Fruit fly (Drosophila melanogaster) whole organism, embryonic: Measurements from ENCODE around the gene RpL8.

ENCODE experiments used
- ATbp ChIP-seq: fragments of 200-800 bp; sonication (Bioruptor generic); optimal IDR thresholded peaks from 2 replicates; lab custom pipeline; 2017; ENCODE audit warnings: missing biosample characterization, mild to moderate bottlenecking, missing genetic modification characterization, missing genetic modification reagents
- B-H1 ChIP-seq: fragments of 200-800 bp; sonication (Bioruptor generic); IDR thresholded peaks from 3 replicates; pipeline ENCODE4 v1.3.6; 2022; ENCODE audit warnings: missing biosample characterization, missing genetic modification characterization
- B-H2 ChIP-seq: fragments of 200-800 bp; sonication (Bioruptor generic); optimal IDR thresholded peaks from 2 replicates; lab custom pipeline; 2018; ENCODE audit warnings: missing biosample characterization, mild to moderate bottlenecking, missing genetic modification characterization
- Bdp1 ChIP-seq: fragments of 200-800 bp; sonication (Bioruptor generic); optimal IDR thresholded peaks from 3 replicates; lab custom pipeline; 2016; ENCODE audit warnings: missing biosample characterization, missing genetic modification characterization
- CG10565 ChIP-seq: fragments of 200-800 bp; sonication (Bioruptor generic); optimal IDR thresholded peaks from 3 replicates; lab custom pipeline; 2016; ENCODE audit warnings: missing biosample characterization, mild to moderate bottlenecking, missing genetic modification characterization
- CG11456 ChIP-seq: fragments of 200-800 bp; sonication (Bioruptor generic); IDR thresholded peaks from 3 replicates; pipeline ENCODE4 v1.3.6; 2022; ENCODE audit warnings: missing biosample characterization, missing genetic modification characterization
- CG12391 ChIP-seq: fragments of 200-800 bp; sonication (Bioruptor generic); optimal IDR thresholded peaks from 3 replicates; lab custom pipeline; 2018; ENCODE audit warnings: missing biosample characterization, mild to moderate bottlenecking, missing genetic modification characterization, moderate library complexity
- CG14050 ChIP-seq: fragments of 200-800 bp; sonication (Bioruptor generic); IDR thresholded peaks from 3 replicates; pipeline ENCODE4 v1.3.6; 2022; ENCODE audit warnings: missing biosample characterization, missing genetic modification characterization
- CG15514 ChIP-seq: fragments of 200-800 bp; sonication (Bioruptor generic); optimal IDR thresholded peaks from 3 replicates; lab custom pipeline; 2017; ENCODE audit warnings: missing biosample characterization, missing genetic modification characterization, mild to moderate bottlenecking, moderate library complexity, missing genetic modification reagents
- CG16779 ChIP-seq: fragments of 200-800 bp; sonication (Bioruptor generic); IDR thresholded peaks from 2 replicates; pipeline ENCODE4 v1.3.6; 2022; ENCODE audit warnings: missing biosample characterization, missing genetic modification characterization
- CG18599 ChIP-seq: fragments of 200-800 bp; sonication (Bioruptor generic); optimal IDR thresholded peaks from 3 replicates; lab custom pipeline; 2017; ENCODE audit warnings: missing biosample characterization, missing genetic modification characterization, mild to moderate bottlenecking, moderate library complexity, missing genetic modification reagents
- CG32772 ChIP-seq: fragments of 200-800 bp; sonication (Bioruptor generic); IDR thresholded peaks from 2 replicates; pipeline ENCODE4 v1.3.6; 2022; ENCODE audit warnings: missing biosample characterization, missing genetic modification characterization
- CG33213 ChIP-seq: fragments of 200-800 bp; sonication (Bioruptor generic); optimal IDR thresholded peaks from 3 replicates; lab custom pipeline; 2016; ENCODE audit warnings: missing biosample characterization, missing genetic modification characterization
- CG7745 ChIP-seq: fragments of 200-800 bp; sonication (Bioruptor generic); optimal IDR thresholded peaks from 2 replicates; lab custom pipeline; 2018; ENCODE audit warnings: missing biosample characterization, mild to moderate bottlenecking, missing genetic modification characterization, moderate library complexity
- CG8765 ChIP-seq: fragments of 200-800 bp; sonication (Bioruptor generic); IDR thresholded peaks from 2 replicates; pipeline ENCODE4 v1.3.6; 2022; ENCODE audit warnings: missing biosample characterization, missing genetic modification characterization
- CTCF ChIP-seq: fragments of 200-800 bp; sonication (Bioruptor generic); optimal IDR thresholded peaks from 2 replicates; lab custom pipeline; 2017; ENCODE audit warnings: missing biosample characterization, mild to moderate bottlenecking, missing genetic modification characterization, moderate library complexity
- Dip3 ChIP-seq: fragments of 200-800 bp; sonication (Bioruptor generic); optimal IDR thresholded peaks from 3 replicates; lab custom pipeline; 2016; ENCODE audit warnings: missing biosample characterization, missing genetic modification characterization
- Dref ChIP-seq: fragments of 200-800 bp; sonication (Bioruptor generic); IDR thresholded peaks from 2 replicates; pipeline ENCODE4 v1.3.6; 2022; ENCODE audit warnings: missing biosample characterization, missing genetic modification characterization
- Hr51 ChIP-seq, 2 experiments: fragments of 200-800 bp; sonication (Bioruptor generic); optimal IDR thresholded peaks; 2 replicates in 1 of 2; 3 replicates in 1 of 2; lab custom pipeline; 2016 to 2018; ENCODE audit warnings: missing biosample characterization in 2 of 2, missing genetic modification characterization in 2 of 2, mild to moderate bottlenecking in 1 of 2, moderate library complexity in 1 of 2
- Mes4 ChIP-seq: fragments of 200-800 bp; sonication (Bioruptor generic); optimal IDR thresholded peaks from 2 replicates; lab custom pipeline; 2016; ENCODE audit warnings: missing biosample characterization, missing genetic modification characterization
- Myb ChIP-seq: fragments of 200-800 bp; sonication (Bioruptor generic); optimal IDR thresholded peaks from 2 replicates; lab custom pipeline; 2016; ENCODE audit warnings: missing biosample characterization, missing genetic modification characterization
- NC2α ChIP-seq: fragments of 200-800 bp; sonication (Bioruptor generic); optimal IDR thresholded peaks from 2 replicates; lab custom pipeline; 2016; ENCODE audit warnings: missing biosample characterization, missing genetic modification characterization
- Pdp1 ChIP-seq, 2 experiments: fragments of 200-800 bp; sonication (Bioruptor generic); optimal IDR thresholded peaks; 3 replicates each; lab custom pipeline; 2016; ENCODE audit warnings: missing biosample characterization in 2 of 2, missing genetic modification characterization in 2 of 2, mild to moderate bottlenecking in 1 of 2, moderate library complexity in 1 of 2
- Rfx ChIP-seq: fragments of 200-800 bp; sonication (Bioruptor generic); IDR thresholded peaks from 2 replicates; pipeline ENCODE4 v1.3.6; 2022; ENCODE audit warnings: missing biosample characterization, missing genetic modification characterization
- Scr ChIP-seq: fragments of 200-800 bp; sonication (Bioruptor generic); IDR thresholded peaks from 2 replicates; pipeline ENCODE4 v1.3.6; 2022; ENCODE audit warnings: missing biosample characterization, missing genetic modification characterization; ENCODE audit not compliant: partially characterized antibody
- TFAM ChIP-seq: fragments of 200-800 bp; sonication (Bioruptor generic); optimal IDR thresholded peaks from 2 replicates; lab custom pipeline; 2017; ENCODE audit warnings: missing biosample characterization, missing genetic modification characterization, inconsistent platforms
- Vsx1 ChIP-seq: fragments of 200-800 bp; sonication (Bioruptor generic); optimal IDR thresholded peaks from 2 replicates; lab custom pipeline; 2017; ENCODE audit warnings: missing biosample characterization, mild to moderate bottlenecking, missing genetic modification characterization, missing genetic modification reagents
- Xrp1 ChIP-seq: fragments of 200-800 bp; sonication (Bioruptor generic); IDR thresholded peaks from 2 replicates; pipeline ENCODE4 v1.3.6; 2022; ENCODE audit warnings: missing biosample characterization, missing genetic modification characterization
- ac ChIP-seq: fragments of 200-800 bp; sonication (Bioruptor generic); optimal IDR thresholded peaks from 3 replicates; lab custom pipeline; 2017; ENCODE audit warnings: missing biosample characterization, mild to moderate bottlenecking, missing genetic modification characterization
- ara ChIP-seq: fragments of 200-800 bp; sonication (Bioruptor generic); IDR thresholded peaks from 2 replicates; pipeline ENCODE4 v1.3.6; 2022; ENCODE audit warnings: missing biosample characterization, missing genetic modification characterization
- bcd ChIP-seq: fragments of 200-800 bp; sonication (Bioruptor generic); optimal IDR thresholded peaks from 2 replicates; lab custom pipeline; 2017; ENCODE audit warnings: missing biosample characterization, mild to moderate bottlenecking, missing genetic modification characterization
- cato ChIP-seq: fragments of 200-800 bp; sonication (Bioruptor generic); optimal IDR thresholded peaks from 2 replicates; lab custom pipeline; 2016; ENCODE audit warnings: missing biosample characterization, missing genetic modification characterization, borderline replicate concordance
- cg ChIP-seq: fragments of 200-800 bp; sonication (Bioruptor generic); optimal IDR thresholded peaks from 3 replicates; lab custom pipeline; 2019; ENCODE audit warnings: missing biosample characterization, mild to moderate bottlenecking, missing genetic modification characterization, moderate library complexity
- chif ChIP-seq, 2 experiments: fragments of 200-800 bp; sonication (Bioruptor generic); optimal IDR thresholded peaks; 3 replicates each; lab custom pipeline; 2016; ENCODE audit warnings: missing biosample characterization in 2 of 2, missing genetic modification characterization in 2 of 2
- crp ChIP-seq, 2 experiments: fragments of 200-800 bp; sonication (Bioruptor generic); optimal IDR thresholded peaks; 2 replicates in 1 of 2; 3 replicates in 1 of 2; lab custom pipeline; 2017; ENCODE audit warnings: missing biosample characterization in 2 of 2, missing genetic modification characterization in 2 of 2, mild to moderate bottlenecking in 1 of 2, moderate library complexity in 1 of 2
- ewg ChIP-seq: fragments of 200-800 bp; sonication (Bioruptor generic); optimal IDR thresholded peaks from 3 replicates; lab custom pipeline; 2017; ENCODE audit warnings: mild to moderate bottlenecking, missing biosample characterization, missing genetic modification reagents, missing genetic modification characterization
- gcm2 ChIP-seq: fragments of 200-800 bp; sonication (Bioruptor generic); optimal IDR thresholded peaks from 2 replicates; lab custom pipeline; 2016; ENCODE audit warnings: missing biosample characterization, missing genetic modification characterization
- ham ChIP-seq: fragments of 200-800 bp; sonication (Bioruptor generic); IDR thresholded peaks from 2 replicates; pipeline ENCODE4 v1.3.6; 2022; ENCODE audit warnings: missing biosample characterization, missing genetic modification characterization
- lab ChIP-seq: fragments of 200-800 bp; sonication (Bioruptor generic); optimal IDR thresholded peaks from 3 replicates; lab custom pipeline; 2017; ENCODE audit warnings: missing biosample characterization, missing genetic modification characterization, mild to moderate bottlenecking, moderate library complexity, missing genetic modification reagents
- lmd ChIP-seq: fragments of 200-800 bp; sonication (Bioruptor generic); IDR thresholded peaks from 2 replicates; pipeline ENCODE4 v1.3.6; 2022; ENCODE audit warnings: missing biosample characterization, missing genetic modification characterization
- nmo ChIP-seq: fragments of 200-800 bp; sonication (Bioruptor generic); optimal IDR thresholded peaks from 2 replicates; lab custom pipeline; 2018; ENCODE audit warnings: missing biosample characterization, mild to moderate bottlenecking, missing genetic modification characterization, moderate library complexity
- org-1 ChIP-seq: fragments of 200-800 bp; sonication (Bioruptor generic); optimal IDR thresholded peaks from 2 replicates; lab custom pipeline; 2017; ENCODE audit warnings: missing biosample characterization, missing genetic modification characterization
- pnt ChIP-seq: fragments of 200-800 bp; sonication (Bioruptor generic); optimal IDR thresholded peaks from 3 replicates; lab custom pipeline; 2016; ENCODE audit warnings: missing biosample characterization, missing genetic modification characterization
- so ChIP-seq: fragments of 200-800 bp; sonication (Bioruptor generic); IDR thresholded peaks from 3 replicates; pipeline ENCODE4 v1.3.6; 2022; ENCODE audit warnings: missing biosample characterization, missing genetic modification characterization
- sqz ChIP-seq: fragments of 200-800 bp; sonication (Bioruptor generic); optimal IDR thresholded peaks from 3 replicates; lab custom pipeline; 2018; ENCODE audit warnings: missing biosample characterization, mild to moderate bottlenecking, missing genetic modification characterization
- stwl ChIP-seq: fragments of 200-800 bp; sonication (Bioruptor generic); optimal IDR thresholded peaks from 3 replicates; lab custom pipeline; 2018; ENCODE audit warnings: missing biosample characterization, mild to moderate bottlenecking, missing genetic modification characterization, moderate library complexity
- unpg ChIP-seq: fragments of 200-800 bp; sonication (Bioruptor generic); optimal IDR thresholded peaks from 3 replicates; lab custom pipeline; 2018; ENCODE audit warnings: missing biosample characterization, mild to moderate bottlenecking, missing genetic modification characterization, moderate library complexity
- wdn ChIP-seq: fragments of 200-800 bp; sonication (Bioruptor generic); IDR thresholded peaks from 2 replicates; pipeline ENCODE4 v1.3.6; 2022; ENCODE audit warnings: missing biosample characterization, missing genetic modification characterization
- yki ChIP-seq: fragments of >200 bp; optimal IDR thresholded peaks from 3 replicates; lab custom pipeline; 2018

Gene RpL8

DNA sequence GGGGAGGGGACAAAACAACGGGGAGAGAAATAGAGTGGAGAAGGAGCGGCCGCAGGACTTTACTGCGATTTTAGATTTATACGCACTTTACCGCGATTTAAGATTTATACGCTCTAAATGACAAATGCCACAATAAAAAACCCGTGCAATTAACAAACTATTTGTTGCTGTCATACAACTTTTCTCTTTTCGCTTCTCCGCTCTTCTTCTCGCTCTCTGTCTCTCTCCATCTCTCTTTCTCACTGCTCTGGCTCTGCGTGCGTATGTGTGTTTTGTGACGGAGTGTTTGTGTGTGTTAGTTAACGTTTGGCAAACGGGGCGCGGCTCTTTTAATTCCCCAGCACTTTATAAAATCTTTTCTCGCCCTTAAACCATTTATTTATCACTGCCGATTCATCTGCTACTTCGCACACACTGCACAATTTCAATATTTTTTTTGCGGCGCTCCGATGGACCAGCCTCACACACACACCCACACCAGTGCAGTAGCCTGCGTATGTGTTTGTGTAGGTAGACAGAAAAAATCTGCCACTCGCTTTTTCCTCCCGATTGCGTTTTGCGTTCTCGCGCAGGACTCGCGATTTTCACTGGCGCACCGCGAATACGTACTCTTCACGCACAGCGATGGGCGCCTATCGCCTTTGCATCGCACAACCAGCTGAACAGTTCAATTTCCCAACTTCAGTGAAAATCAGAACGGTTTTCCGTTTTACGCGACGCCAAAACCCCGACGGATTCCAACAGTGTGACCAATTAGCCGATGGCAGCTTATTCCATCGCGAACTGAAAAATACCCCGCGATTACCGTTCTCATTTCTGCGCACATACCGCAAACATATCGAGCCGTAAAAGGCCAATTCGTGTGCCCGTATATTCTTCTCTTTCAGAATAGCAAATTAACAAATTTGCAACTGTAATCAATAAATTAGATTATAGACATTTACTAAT is 1.2 kb upstream of the RpL8 start, which contains the start of gene msn (continued):
- peak; percentile 9; the same call in 1 of the 2 replicates for TF ChIP-seq lmd (GFP tag; lab: Robert Waterston, UW)
- TF ChIP-seq Mes4 (GFP tag; lab: Kevin White, UChicago), result peak; percentile 8
- TF ChIP-seq B-H1 (GFP tag; lab: Robert Waterston, UW), result no peak; the same call in 2 of the 3 replicates
- TF ChIP-seq CG15514, result peak; percentile 63
- TF ChIP-seq lab (GFP tag; lab: Kevin White, UChicago), result peak; percentile 51
- peak; percentile 19 for TF ChIP-seq ac (GFP tag; lab: Kevin White, UChicago)
- TF ChIP-seq CG16779, result no peak
- peak; percentile 4 for TF ChIP-seq Dip3 (GFP tag; lab: Kevin White, UChicago)
- no peak for TF ChIP-seq ara (GFP tag; lab: Robert Waterston, UW)
- no peak for TF ChIP-seq chif (GFP tag; optimal IDR thresholded peaks at IDR 0.05; lab: Kevin White, UChicago)
- TF ChIP-seq ham (GFP tag; lab: Robert Waterston, UW), result no peak
- TF ChIP-seq ewg (GFP tag; lab: Kevin White, UChicago), result peak; percentile 37
- TF ChIP-seq ATbp, result no peak
- peak; percentile 11 for TF ChIP-seq B-H2
- TF ChIP-seq CG11456, result 0 out of 3 replicates have a peak, but pooled peaks have one; percentile 37
- TF ChIP-seq wdn (GFP tag; lab: Robert Waterston, UW), result no peak
- peak; percentile 36 for TF ChIP-seq CG18599 (GFP tag; lab: Kevin White, UChicago)
- no peak for TF ChIP-seq pnt (GFP tag; lab: Kevin White, UChicago)
- TF ChIP-seq crp (GFP tag; optimal IDR thresholded peaks at IDR 0.05; lab: Kevin White, UChicago), result no peak
- no peak for TF ChIP-seq org-1
- TF ChIP-seq nmo (GFP tag; lab: Kevin White, UChicago), result no peak
- no peak for TF ChIP-seq Hr51 (GFP tag; optimal IDR thresholded peaks at IDR 0.05; lab: Kevin White, UChicago)
- TF ChIP-seq Scr, result peak; percentile 41
- TF ChIP-seq CG7745, result no peak
- TF ChIP-seq NC2α (GFP tag; lab: Kevin White, UChicago), result no peak
- peak; percentile 100 for TF ChIP-seq cg (GFP tag; lab: Kevin White, UChicago)
- TF ChIP-seq stwl (tag; lab: Kevin White, UChicago), result peak; percentile 59
- no peak for TF ChIP-seq Bdp1 (GFP tag; lab: Kevin White, UChicago)
- no peak for TF ChIP-seq bcd (GFP tag; lab: Kevin White, UChicago)
- TF ChIP-seq TFAM (GFP tag; lab: Kevin White, UChicago), result no peak
- TF ChIP-seq sqz (GFP tag; lab: Kevin White, UChicago), result peak; percentile 91
- no peak for TF ChIP-seq CG32772 (GFP tag; lab: Robert Waterston, UW)
- TF ChIP-seq yki, result peak; percentile 68
- no peak for TF ChIP-seq Vsx1
- TF ChIP-seq CG8765, result no peak
- TF ChIP-seq unpg (GFP tag; lab: Kevin White, UChicago), result no peak
- peak; percentile 86 for TF ChIP-seq Dref (GFP tag; lab: Robert Waterston, UW)
- peak in 1 of 2 experiments; percentile 71 for TF ChIP-seq Pdp1 (GFP tag; optimal IDR thresholded peaks at IDR 0.05; lab: Kevin White, UChicago)
- TF ChIP-seq CG10565 (GFP tag; lab: Kevin White, UChicago), result no peak
- no peak for TF ChIP-seq CG14050 (GFP tag; lab: Robert Waterston, UW)
- TF ChIP-seq CG33213 (GFP tag; lab: Kevin White, UChicago), result peak; percentile 63
- no peak for TF ChIP-seq gcm2 (GFP tag; lab: Kevin White, UChicago)
- TF ChIP-seq Rfx, result peak; percentile 62
- TF ChIP-seq CTCF (GFP tag; lab: Kevin White, UChicago), result no peak
- peak; percentile 6 for TF ChIP-seq Myb (GFP tag; lab: Kevin White, UChicago)
- peak; percentile 37 for TF ChIP-seq CG12391 (tag; lab: Kevin White, UChicago)
- no peak for TF ChIP-seq Xrp1 (GFP tag; lab: Robert Waterston, UW)
- TF ChIP-seq cato (GFP tag; lab: Kevin White, UChicago), result no peak
- no peak; the same call in 2 of the 3 replicates for TF ChIP-seq so
